Worm (Caenorhabditis elegans): ENCODE measurements around the gene elo-3.

DNA sequence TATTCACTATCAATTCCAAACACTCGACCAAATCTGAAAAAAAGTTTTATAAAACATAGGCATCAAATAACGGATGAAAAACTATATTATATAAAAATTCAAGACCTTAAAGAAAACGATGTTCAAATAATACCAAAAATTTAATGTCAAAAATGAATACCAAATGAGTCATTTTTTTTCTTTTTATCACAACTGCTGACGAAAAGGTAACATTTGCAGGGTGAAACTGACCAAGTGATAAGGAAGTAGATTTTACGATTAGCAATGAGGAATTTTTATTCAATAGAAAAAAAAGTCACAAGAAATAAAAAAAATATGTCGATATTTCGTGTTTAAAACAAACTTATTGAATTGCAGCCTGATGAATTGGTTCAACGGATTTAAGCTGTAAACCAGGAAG, 48.3 kb downstream of the elo-3 start, which contains the start of gene C06E4.8:
- TF ChIP-seq ceh-82 (tag; optimal IDR thresholded peaks at IDR 0.05) (no peak), ama-1 (optimal IDR thresholded peaks at IDR 0.05) (no peak), unc-39 (tag; optimal IDR thresholded peaks at IDR 0.05) (no peak), snpc-4 (tag; optimal IDR thresholded peaks at IDR 0.05) (no peak), ceh-16 (tag; optimal IDR thresholded peaks at IDR 0.05) (no peak), elt-3 (tag; optimal IDR thresholded peaks at IDR 0.05) (no peak), nhr-237 (tag; optimal IDR thresholded peaks at IDR 0.05) (no peak), lin-39 (tag; optimal IDR thresholded peaks at IDR 0.05) (no peak), R02D3.7 (tag; optimal IDR thresholded peaks at IDR 0.05) (no peak), crh-2 (tag; optimal IDR thresholded peaks at IDR 0.05) (no peak), peb-1 (tag; optimal IDR thresholded peaks at IDR 0.05) (no peak)
